Fruit fly (Drosophila melanogaster): Measurements from ENCODE around the gene CG18231.
A peak's percentile ranks its signal among the peaks of the same experiment; 100 is the strongest.

CG18231 gene

DNA sequence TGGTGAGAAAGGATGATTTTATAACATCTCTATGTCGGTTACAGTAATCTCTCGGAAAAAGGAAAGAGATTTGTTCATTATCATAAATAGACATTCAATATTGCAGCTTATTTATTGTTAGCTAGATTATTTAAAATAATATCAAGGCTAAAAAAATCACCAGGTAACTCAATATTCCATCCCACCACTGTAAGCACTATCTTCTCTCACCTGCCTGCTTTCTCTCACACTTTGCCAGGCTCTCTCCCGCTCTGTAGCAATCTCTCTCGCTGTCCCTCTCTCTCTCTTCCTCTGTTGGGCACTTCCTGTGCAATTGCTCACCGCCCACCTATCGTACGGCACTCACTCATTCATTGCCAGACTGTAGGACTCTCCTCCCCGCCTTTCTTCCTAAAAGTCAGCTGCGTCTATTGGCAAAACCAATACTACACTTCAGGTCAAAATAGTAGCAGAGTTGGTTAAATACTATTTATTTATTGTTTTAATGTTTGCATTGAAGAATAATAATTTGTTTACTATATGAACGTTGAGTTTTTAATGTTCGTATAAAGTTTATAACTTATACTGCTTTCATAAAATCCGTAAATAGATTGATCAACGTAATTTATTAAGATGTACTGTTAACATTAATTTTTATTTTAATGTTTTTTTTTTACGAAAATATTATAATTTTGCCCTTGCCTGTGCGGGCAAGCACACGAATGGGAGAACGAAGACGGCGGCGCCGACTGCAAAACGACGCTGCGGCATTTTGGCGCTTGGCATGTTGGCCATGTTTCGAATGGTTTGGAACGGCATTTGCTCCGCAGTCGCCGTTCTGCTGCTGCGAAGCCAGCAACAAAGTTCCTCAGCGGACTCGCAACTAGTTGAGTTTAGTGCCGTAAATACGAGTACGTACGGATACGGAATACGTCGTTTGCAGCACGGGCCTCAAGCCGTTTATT is 33.6 kb downstream of the CG18231 start (continued):
- TF ChIP-seq Lpt (GFP tag; optimal IDR thresholded peaks at IDR 0.05): no peak
- TF ChIP-seq CG10959 (GFP tag; IDR thresholded peaks at IDR 0.05): peak; percentile 91
- no peak for TF ChIP-seq cad (GFP tag; optimal IDR thresholded peaks at IDR 0.05)
- peak; percentile 90 for TF ChIP-seq cwo (GFP tag; optimal IDR thresholded peaks at IDR 0.05)
- peak; percentile 95 for TF ChIP-seq luna (GFP tag; optimal IDR thresholded peaks at IDR 0.05)
- TF ChIP-seq CG2712 (tag; optimal IDR thresholded peaks at IDR 0.05): peak; percentile 83
- peak; percentile 91 for TF ChIP-seq CG43689 (GFP tag; IDR thresholded peaks at IDR 0.05)
- TF ChIP-seq vnd (GFP tag; IDR thresholded peaks at IDR 0.05; ENCODE audit: partially characterized antibody): no peak
- no peak for TF ChIP-seq BEAF-32 (GFP tag; optimal IDR thresholded peaks at IDR 0.05)
- TF ChIP-seq CG7745 (tag; optimal IDR thresholded peaks at IDR 0.05): no peak
- peak; percentile 84 for TF ChIP-seq maf-S (GFP tag; optimal IDR thresholded peaks at IDR 0.05)
- peak; percentile 98 for TF ChIP-seq Trl (optimal IDR thresholded peaks at IDR 0.05)
- TF ChIP-seq Trl (GFP tag; optimal IDR thresholded peaks at IDR 0.05): peak; percentile 67
- TF ChIP-seq crc (GFP tag; optimal IDR thresholded peaks at IDR 0.05): peak; percentile 89
- TF ChIP-seq Bteb2 (GFP tag; optimal IDR thresholded peaks at IDR 0.05): peak; percentile 96
- peak; percentile 70 for TF ChIP-seq CG10321 (GFP tag; IDR thresholded peaks at IDR 0.05)
- peak; percentile 89 for TF ChIP-seq CG12391 (tag; optimal IDR thresholded peaks at IDR 0.05)
- TF ChIP-seq H2.0 (GFP tag; IDR thresholded peaks at IDR 0.05): peak; percentile 98
- peak; percentile 89 for TF ChIP-seq Asciz (GFP tag; optimal IDR thresholded peaks at IDR 0.05)
- TF ChIP-seq fd64A (GFP tag; optimal IDR thresholded peaks at IDR 0.05): peak; percentile 53
- peak; percentile 96 for TF ChIP-seq Fer3 (tag; optimal IDR thresholded peaks at IDR 0.05)
- peak; percentile 88 for TF ChIP-seq CG8388 (GFP tag; optimal IDR thresholded peaks at IDR 0.05)
- no peak for TF ChIP-seq prd (optimal IDR thresholded peaks at IDR 0.05)
- TF ChIP-seq prd (GFP tag; IDR thresholded peaks at IDR 0.05): peak; percentile 98
- peak; percentile 96 for TF ChIP-seq CG18599 (GFP tag; optimal IDR thresholded peaks at IDR 0.05)
- TF ChIP-seq CG11560 (tag; IDR thresholded peaks at IDR 0.05): peak; percentile 92
- TF ChIP-seq grn (GFP tag; optimal IDR thresholded peaks at IDR 0.05): peak; percentile 16
- TF ChIP-seq Atf6 (GFP tag; IDR thresholded peaks at IDR 0.05): peak; percentile 97
- TF ChIP-seq CG18619 (GFP tag; optimal IDR thresholded peaks at IDR 0.05): peak; percentile 85
- TF ChIP-seq dysf (GFP tag; IDR thresholded peaks at IDR 0.05): peak; percentile 98
- TF ChIP-seq abd-A (tag; optimal IDR thresholded peaks at IDR 0.05): peak; percentile 84
- TF ChIP-seq CrebB (tag; optimal IDR thresholded peaks at IDR 0.05): peak; percentile 94
- peak; percentile 94 for TF ChIP-seq Sox100B (GFP tag; optimal IDR thresholded peaks at IDR 0.05)
- TF ChIP-seq caup (GFP tag; optimal IDR thresholded peaks at IDR 0.05; ENCODE audit: severe bottlenecking): peak; percentile 94
- peak; percentile 85 for TF ChIP-seq CG10267 (tag; optimal IDR thresholded peaks at IDR 0.05)
- TF ChIP-seq zfh2 (GFP tag; optimal IDR thresholded peaks at IDR 0.05): peak; percentile 87
- peak; percentile 44 for TF ChIP-seq pros (GFP tag; optimal IDR thresholded peaks at IDR 0.05)
- peak; percentile 31 for TF ChIP-seq CG4707 (GFP tag; optimal IDR thresholded peaks at IDR 0.05)
- TF ChIP-seq tap (tag; optimal IDR thresholded peaks at IDR 0.05): peak; percentile 76
- peak; percentile 94 for TF ChIP-seq ab (GFP tag; optimal IDR thresholded peaks at IDR 0.05)
- TF ChIP-seq CG11695 (GFP tag; IDR thresholded peaks at IDR 0.05): peak; percentile 96
- TF ChIP-seq CG17385 (GFP tag; optimal IDR thresholded peaks at IDR 0.05): peak; percentile 84
- peak; percentile 90 for TF ChIP-seq Dek (tag; optimal IDR thresholded peaks at IDR 0.05)
- TF ChIP-seq hth (optimal IDR thresholded peaks at IDR 0.05): no peak
- peak; percentile 72 for TF ChIP-seq lbe (GFP tag; optimal IDR thresholded peaks at IDR 0.05)
- peak; percentile 85 for TF ChIP-seq odd (GFP tag; optimal IDR thresholded peaks at IDR 0.05)
- peak; percentile 98 for TF ChIP-seq CG6272 (GFP tag; IDR thresholded peaks at IDR 0.05)
- peak; percentile 84 for TF ChIP-seq Six4 (GFP tag; optimal IDR thresholded peaks at IDR 0.05)
- TF ChIP-seq CG2875 (GFP tag; optimal IDR thresholded peaks at IDR 0.05): peak; percentile 53
